Fruit fly (Drosophila melanogaster) whole organism, embryonic: ENCODE measurements around the gene IA-2.
A peak's percentile ranks its signal among the peaks of the same experiment; 100 is the strongest.

Source experiments
- Abd-B ChIP-seq: fragments of 200-800 bp; sonication (Bioruptor generic); optimal IDR thresholded peaks from 2 replicates; lab custom pipeline; 2018; ENCODE audit warnings: missing biosample characterization, mild to moderate bottlenecking, missing genetic modification characterization, moderate library complexity
- Antp ChIP-seq: fragments of 200-800 bp; sonication (Bioruptor generic); optimal IDR thresholded peaks from 3 replicates; lab custom pipeline; 2016; ENCODE audit warnings: missing biosample characterization, missing genetic modification characterization
- Asciz ChIP-seq: fragments of 200-800 bp; sonication (Bioruptor generic); optimal IDR thresholded peaks from 2 replicates; lab custom pipeline; 2017; ENCODE audit warnings: missing biosample characterization, mild to moderate bottlenecking, missing genetic modification characterization, missing genetic modification reagents
- CG10147 ChIP-seq: fragments of 200-800 bp; sonication (Bioruptor generic); optimal IDR thresholded peaks from 2 replicates; lab custom pipeline; 2019; ENCODE audit warnings: missing biosample characterization, mild to moderate bottlenecking, missing genetic modification characterization, moderate library complexity
- CG10462 ChIP-seq: fragments of 200-800 bp; sonication (Bioruptor generic); optimal IDR thresholded peaks from 2 replicates; lab custom pipeline; 2016; ENCODE audit warnings: missing biosample characterization, missing genetic modification characterization
- CG11504 ChIP-seq: fragments of 200-800 bp; sonication (Bioruptor generic); optimal IDR thresholded peaks from 3 replicates; lab custom pipeline; 2019; ENCODE audit warnings: missing biosample characterization, mild to moderate bottlenecking, missing genetic modification characterization, moderate library complexity
- CG12155 ChIP-seq: fragments of 200-800 bp; sonication (Bioruptor generic); optimal IDR thresholded peaks from 3 replicates; lab custom pipeline; 2016; ENCODE audit warnings: missing biosample characterization, missing genetic modification characterization
- CG12769 ChIP-seq: fragments of 200-800 bp; sonication (Bioruptor generic); optimal IDR thresholded peaks from 2 replicates; lab custom pipeline; 2019; ENCODE audit warnings: missing biosample characterization, mild to moderate bottlenecking, missing genetic modification characterization, moderate library complexity
- CG14014 ChIP-seq: fragments of 200-800 bp; sonication (Bioruptor generic); IDR thresholded peaks from 2 replicates; pipeline ENCODE4 v1.3.6; 2022; ENCODE audit warnings: missing biosample characterization, missing genetic modification characterization
- CG1529 ChIP-seq: fragments of 200-800 bp; sonication (Bioruptor generic); optimal IDR thresholded peaks from 3 replicates; lab custom pipeline; 2018; ENCODE audit warnings: missing biosample characterization, missing genetic modification characterization
- CG15479 ChIP-seq: fragments of 200-800 bp; sonication (Bioruptor generic); optimal IDR thresholded peaks from 3 replicates; lab custom pipeline; 2019; ENCODE audit warnings: missing biosample characterization, mild to moderate bottlenecking, missing genetic modification characterization, moderate library complexity
- CG17359 ChIP-seq: fragments of 200-800 bp; sonication (Bioruptor generic); optimal IDR thresholded peaks from 3 replicates; lab custom pipeline; 2018; ENCODE audit warnings: missing biosample characterization, mild to moderate bottlenecking, missing genetic modification characterization, moderate library complexity
- CG2678 ChIP-seq: fragments of 200-800 bp; sonication (Bioruptor generic); optimal IDR thresholded peaks from 3 replicates; lab custom pipeline; 2019; ENCODE audit warnings: missing biosample characterization, mild to moderate bottlenecking, missing genetic modification characterization, moderate library complexity
- CG32767 ChIP-seq: fragments of 200-800 bp; sonication (Bioruptor generic); IDR thresholded peaks from 2 replicates; pipeline ENCODE4 v1.3.6; 2022; ENCODE audit warnings: missing biosample characterization, missing genetic modification characterization
- CG3281 ChIP-seq: fragments of 200-800 bp; sonication (Bioruptor generic); optimal IDR thresholded peaks from 3 replicates; lab custom pipeline; 2017; ENCODE audit warnings: missing biosample characterization, mild to moderate bottlenecking, missing genetic modification characterization
- CG33557 ChIP-seq: fragments of 200-800 bp; sonication (Bioruptor generic); optimal IDR thresholded peaks from 2 replicates; lab custom pipeline; 2019; ENCODE audit warnings: missing biosample characterization, mild to moderate bottlenecking, missing genetic modification characterization, moderate library complexity
- CG3838 ChIP-seq: fragments of 200-800 bp; sonication (Bioruptor generic); optimal IDR thresholded peaks from 3 replicates; lab custom pipeline; 2016; ENCODE audit warnings: missing biosample characterization, missing genetic modification characterization
- CG6254 ChIP-seq: fragments of 200-800 bp; sonication (Bioruptor generic); optimal IDR thresholded peaks from 3 replicates; lab custom pipeline; 2017; ENCODE audit warnings: mild to moderate bottlenecking, missing biosample characterization, missing genetic modification reagents, missing genetic modification characterization
- CG6272 ChIP-seq: fragments of 200-800 bp; sonication (Bioruptor generic); IDR thresholded peaks from 2 replicates; pipeline ENCODE4 v1.3.6; 2022; ENCODE audit warnings: missing biosample characterization, missing genetic modification characterization
- CG6689 ChIP-seq: fragments of 200-800 bp; sonication (Bioruptor generic); IDR thresholded peaks from 2 replicates; pipeline ENCODE4 v1.3.6; 2022; ENCODE audit warnings: missing biosample characterization, missing genetic modification characterization
- CG8281 ChIP-seq: fragments of 200-800 bp; sonication (Bioruptor generic); optimal IDR thresholded peaks from 2 replicates; lab custom pipeline; 2018; ENCODE audit warnings: missing biosample characterization, mild to moderate bottlenecking, missing genetic modification characterization, moderate library complexity
- CG8944 ChIP-seq: fragments of 200-800 bp; sonication (Bioruptor generic); optimal IDR thresholded peaks from 3 replicates; lab custom pipeline; 2016; ENCODE audit warnings: missing biosample characterization, missing genetic modification characterization
- Deaf1 ChIP-seq: fragments of 200-800 bp; optimal IDR thresholded peaks from 3 replicates; lab custom pipeline; 2019; ENCODE audit warnings: missing biosample characterization, mild to moderate bottlenecking, missing genetic modification characterization, moderate library complexity
- Dip2 ChIP-seq: fragments of 200-800 bp; sonication (Bioruptor generic); IDR thresholded peaks from 2 replicates; pipeline ENCODE4 v1.3.6; 2022; ENCODE audit warnings: missing biosample characterization, missing genetic modification characterization
- Ets97D ChIP-seq: fragments of 200-800 bp; sonication (Bioruptor generic); optimal IDR thresholded peaks from 3 replicates; lab custom pipeline; 2016; ENCODE audit warnings: missing biosample characterization, missing genetic modification characterization
- GATAe ChIP-seq: fragments of 200-800 bp; sonication (Bioruptor generic); conservative IDR thresholded peaks from 2 replicates; pipeline ENCODE4 v1.3.6; 2022; ENCODE audit warnings: missing biosample characterization, missing genetic modification characterization
- Hey ChIP-seq: fragments of 200-800 bp; sonication (Bioruptor generic); optimal IDR thresholded peaks from 3 replicates; lab custom pipeline; 2018; ENCODE audit warnings: missing biosample characterization, mild to moderate bottlenecking, missing genetic modification characterization
- Hr39 ChIP-seq: fragments of >200 bp; optimal IDR thresholded peaks from 2 replicates; lab custom pipeline; 2017
- Lim3 ChIP-seq: fragments of 200-800 bp; sonication (Bioruptor generic); IDR thresholded peaks from 2 replicates; pipeline ENCODE4 v1.3.6; 2022; ENCODE audit warnings: missing biosample characterization, missing genetic modification characterization
- PHDP ChIP-seq: fragments of 200-800 bp; sonication (Bioruptor generic); optimal IDR thresholded peaks from 3 replicates; lab custom pipeline; 2018; ENCODE audit warnings: missing biosample characterization, mild to moderate bottlenecking, missing genetic modification characterization, moderate library complexity
- Spps ChIP-seq: fragments of 200-800 bp; sonication (Bioruptor generic); optimal IDR thresholded peaks from 2 replicates; lab custom pipeline; 2018; ENCODE audit warnings: missing biosample characterization, mild to moderate bottlenecking, missing genetic modification characterization
- al ChIP-seq: fragments of 200-800 bp; sonication (Bioruptor generic); IDR thresholded peaks from 2 replicates; pipeline ENCODE4 v1.3.6; 2022; ENCODE audit warnings: missing biosample characterization, missing genetic modification characterization
- ato ChIP-seq: fragments of 200-800 bp; sonication (Bioruptor generic); IDR thresholded peaks from 2 replicates; pipeline ENCODE4 v1.3.6; 2022; ENCODE audit warnings: missing biosample characterization, missing genetic modification characterization; ENCODE audit not compliant: partially characterized antibody
- bab2 ChIP-seq: fragments of 200-800 bp; sonication (Bioruptor generic); optimal IDR thresholded peaks from 2 replicates; lab custom pipeline; 2016; ENCODE audit warnings: missing biosample characterization, missing genetic modification characterization
- fru ChIP-seq: fragments of >200 bp; optimal IDR thresholded peaks from 2 replicates; lab custom pipeline; 2017
- gce ChIP-seq: fragments of 200-800 bp; sonication (Bioruptor generic); IDR thresholded peaks from 3 replicates; pipeline ENCODE4 v1.3.6; 2022; ENCODE audit warnings: missing biosample characterization, missing genetic modification characterization
- her ChIP-seq: fragments of 200-800 bp; sonication (Bioruptor generic); optimal IDR thresholded peaks from 2 replicates; lab custom pipeline; 2016; ENCODE audit warnings: missing biosample characterization, missing genetic modification characterization
- ken ChIP-seq: fragments of 200-800 bp; sonication (Bioruptor generic); IDR thresholded peaks from 3 replicates; pipeline ENCODE4 v1.3.6; 2022; ENCODE audit warnings: missing biosample characterization, missing genetic modification characterization
- kni ChIP-seq: fragments of 200-800 bp; sonication (Bioruptor generic); optimal IDR thresholded peaks from 3 replicates; lab custom pipeline; 2017; ENCODE audit warnings: mild to moderate bottlenecking, missing biosample characterization, missing genetic modification reagents, missing genetic modification characterization
- lilli ChIP-seq: fragments of 200-800 bp; sonication (Bioruptor generic); optimal IDR thresholded peaks from 3 replicates; lab custom pipeline; 2016; ENCODE audit warnings: missing biosample characterization, missing genetic modification characterization
- mirr ChIP-seq: fragments of 200-800 bp; sonication (Bioruptor generic); optimal IDR thresholded peaks from 3 replicates; lab custom pipeline; 2018; ENCODE audit warnings: missing biosample characterization, mild to moderate bottlenecking, missing genetic modification characterization
- mld ChIP-seq: fragments of 200-800 bp; sonication (Bioruptor generic); IDR thresholded peaks from 3 replicates; pipeline ENCODE4 v1.3.6; 2022; ENCODE audit warnings: missing biosample characterization, missing genetic modification characterization; ENCODE audit not compliant: partially characterized antibody
- org-1 ChIP-seq: fragments of 200-800 bp; sonication (Bioruptor generic); optimal IDR thresholded peaks from 2 replicates; lab custom pipeline; 2017; ENCODE audit warnings: missing biosample characterization, missing genetic modification characterization
- pnt ChIP-seq: fragments of 200-800 bp; sonication (Bioruptor generic); optimal IDR thresholded peaks from 3 replicates; lab custom pipeline; 2016; ENCODE audit warnings: missing biosample characterization, missing genetic modification characterization
- ranshi ChIP-seq: fragments of 200-800 bp; sonication (Bioruptor generic); IDR thresholded peaks from 2 replicates; pipeline ENCODE4 v1.3.6; 2022; ENCODE audit warnings: missing biosample characterization, missing genetic modification characterization
- row ChIP-seq: fragments of 200-800 bp; sonication (Bioruptor generic); IDR thresholded peaks from 3 replicates; pipeline ENCODE4 v1.3.6; 2022; ENCODE audit warnings: missing biosample characterization, missing genetic modification characterization
- sim ChIP-seq: fragments of 200-800 bp; sonication (Bioruptor generic); IDR thresholded peaks from 2 replicates; pipeline ENCODE4 v1.3.6; 2022; ENCODE audit warnings: missing biosample characterization, missing genetic modification characterization
- slou ChIP-seq: fragments of 200-800 bp; sonication (Bioruptor generic); optimal IDR thresholded peaks from 3 replicates; lab custom pipeline; 2016; ENCODE audit warnings: missing biosample characterization, missing genetic modification characterization
- stwl ChIP-seq: fragments of 200-800 bp; sonication (Bioruptor generic); optimal IDR thresholded peaks from 3 replicates; lab custom pipeline; 2018; ENCODE audit warnings: missing biosample characterization, mild to moderate bottlenecking, missing genetic modification characterization, moderate library complexity
- sug ChIP-seq: fragments of 200-800 bp; optimal IDR thresholded peaks from 2 replicates; lab custom pipeline; 2019; ENCODE audit warnings: missing biosample characterization, mild to moderate bottlenecking, missing genetic modification characterization, moderate library complexity
- tio ChIP-seq: fragments of 200-800 bp; sonication (Bioruptor generic); optimal IDR thresholded peaks from 2 replicates; lab custom pipeline; 2017; ENCODE audit warnings: missing biosample characterization, missing genetic modification characterization, inconsistent platforms
- zfh2 ChIP-seq: fragments of 200-800 bp; sonication (Bioruptor generic); optimal IDR thresholded peaks from 2 replicates; lab custom pipeline; 2016; ENCODE audit warnings: missing biosample characterization, missing genetic modification characterization

The IA-2 gene

DNA sequence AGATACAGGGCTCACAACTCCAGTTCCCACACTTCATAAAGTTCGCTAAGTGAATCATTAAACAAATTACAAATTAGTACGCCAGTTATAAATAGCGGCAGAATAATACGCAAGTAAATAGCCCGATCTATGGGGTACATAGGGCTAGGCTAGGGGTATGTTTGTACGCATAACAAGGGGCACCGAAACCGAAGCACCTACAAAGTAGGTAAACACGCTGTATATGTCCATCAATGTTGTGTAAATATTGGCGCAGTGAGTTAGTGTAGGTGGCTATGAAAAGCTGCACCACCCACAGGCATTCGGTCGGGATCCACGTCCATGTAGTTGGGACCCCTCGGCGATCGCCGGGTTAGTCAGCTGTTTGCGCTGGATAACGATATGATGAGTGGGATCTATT, 24.3 kb upstream of the IA-2 start (continued):
- TF ChIP-seq org-1 (GFP tag; lab: Kevin White, UChicago) (peak; percentile 96), gce (peak; percentile 94), lilli (GFP tag; lab: Kevin White, UChicago) (peak; percentile 76), her (GFP tag; lab: Kevin White, UChicago) (peak; percentile 91), GATAe (GFP tag; lab: Robert Waterston, UW) (peak; percentile 47; the same call in 1 of the 2 replicates), mld (no peak), stwl (tag; lab: Kevin White, UChicago) (peak; percentile 44), al (GFP tag; lab: Robert Waterston, UW) (peak; percentile 59; the same call in 1 of the 2 replicates), row (peak; percentile 18; the same call in 1 of the 3 replicates), Abd-B (GFP tag; lab: Kevin White, UChicago) (peak; percentile 4), zfh2 (GFP tag; lab: Kevin White, UChicago) (peak; percentile 79), CG33557 (GFP tag; lab: Kevin White, UChicago) (peak; percentile 97), CG2678 (tag; lab: Kevin White, UChicago) (peak; percentile 93), tio (GFP tag; lab: Kevin White, UChicago) (peak; percentile 87), CG10462 (peak; percentile 90), fru (lab: Kevin White, UChicago) (no peak), CG11504 (peak; percentile 81), ato (no peak), Hr39 (no peak), Asciz (GFP tag; lab: Kevin White, UChicago) (peak; percentile 98), slou (GFP tag; lab: Kevin White, UChicago) (peak; percentile 91), Dip2 (GFP tag; lab: Robert Waterston, UW) (no peak), Ets97D (GFP tag; lab: Kevin White, UChicago) (peak; percentile 74), CG17359 (peak; percentile 96), CG6689 (GFP tag; lab: Robert Waterston, UW) (peak; percentile 87), Spps (tag; lab: Kevin White, UChicago) (peak; percentile 93), CG1529 (GFP tag; lab: Kevin White, UChicago) (peak; percentile 97), bab2 (GFP tag; lab: Kevin White, UChicago) (peak; percentile 97), sim (GFP tag; lab: Robert Waterston, UW) (peak; percentile 95), CG3838 (peak; percentile 94), CG3281 (GFP tag; lab: Kevin White, UChicago) (peak; percentile 90), Deaf1 (tag; lab: Kevin White, UChicago) (peak; percentile 50), Antp (GFP tag; lab: Kevin White, UChicago) (peak; percentile 90), CG14014 (GFP tag; lab: Robert Waterston, UW) (peak; percentile 89), pnt (GFP tag; lab: Kevin White, UChicago) (peak; percentile 87), CG8281 (tag; lab: Kevin White, UChicago) (peak; percentile 86), sug (peak; percentile 83), ranshi (GFP tag; lab: Robert Waterston, UW) (peak; percentile 88), Lim3 (GFP tag; lab: Robert Waterston, UW) (no peak), CG8944 (GFP tag; lab: Kevin White, UChicago) (peak; percentile 92), mirr (peak; percentile 89), Hey (peak; percentile 94), PHDP (tag; lab: Kevin White, UChicago) (peak; percentile 95), kni (GFP tag; lab: Kevin White, UChicago) (peak; percentile 99), CG32767 (GFP tag; lab: Robert Waterston, UW) (peak; percentile 79), CG12155 (peak; percentile 80), CG10147 (GFP tag; lab: Kevin White, UChicago) (peak; percentile 57), ken (GFP tag; lab: Robert Waterston, UW) (peak; percentile 84), CG6254 (GFP tag; lab: Kevin White, UChicago) (peak; percentile 93), CG15479 (GFP tag; lab: Kevin White, UChicago) (peak; percentile 32), CG12769 (peak; percentile 96), CG6272 (GFP tag; lab: Robert Waterston, UW) (no peak)
